Worm (Caenorhabditis elegans): ENCODE data around the gene glt-5.

DNA sequence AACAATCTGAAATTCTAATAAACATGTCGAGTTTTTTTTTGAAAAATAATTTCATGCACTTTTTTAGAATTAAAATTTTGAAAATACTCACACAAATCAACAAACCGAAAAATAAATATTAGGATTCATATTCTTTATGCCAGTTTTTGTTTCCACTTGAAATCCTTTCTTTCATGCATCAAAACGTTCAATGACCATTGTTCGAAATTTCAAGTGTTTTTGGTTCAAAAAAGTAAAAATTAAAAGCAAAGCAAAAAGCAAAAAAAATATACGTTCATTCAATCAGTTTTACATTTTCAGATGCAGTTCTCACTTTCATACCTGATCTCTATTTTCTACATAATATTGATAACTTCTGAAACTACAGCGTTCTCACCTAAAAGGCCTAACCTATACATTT is 45.0 kb upstream of the glt-5 start, which contains the start of gene ZK1321.1:
- TF ChIP-seq W03F9.2 (tag; optimal IDR thresholded peaks at IDR 0.05): no peak
- no peak for TF ChIP-seq him-1 (tag; optimal IDR thresholded peaks at IDR 0.05)

Measured in whole organism, L4/young adult.